Fruit fly (Drosophila melanogaster) whole organism, pupa: Measurements from ENCODE around the gene mus304.

Source experiments
- CG15710 ChIP-seq: fragments of 200-800 bp; sonication (Bioruptor generic); optimal IDR thresholded peaks from 2 replicates; lab custom pipeline; 2018; ENCODE audit warnings: missing biosample characterization, mild to moderate bottlenecking, missing genetic modification characterization, moderate library complexity
- CG17806 ChIP-seq: fragments of 200-800 bp; sonication (Bioruptor generic); optimal IDR thresholded peaks from 2 replicates; lab custom pipeline; 2018; ENCODE audit warnings: missing biosample characterization, mild to moderate bottlenecking, missing genetic modification characterization, moderate library complexity
- CG34367 ChIP-seq: fragments of 200-800 bp; sonication (Bioruptor generic); optimal IDR thresholded peaks from 2 replicates; lab custom pipeline; 2018; ENCODE audit warnings: missing biosample characterization, mild to moderate bottlenecking, missing genetic modification characterization
- CG8301 ChIP-seq: fragments of 200-800 bp; sonication (Bioruptor generic); optimal IDR thresholded peaks from 2 replicates; lab custom pipeline; 2018; ENCODE audit warnings: missing biosample characterization, mild to moderate bottlenecking, missing genetic modification characterization
- EcR ChIP-seq: fragments of 200-800 bp; sonication (Bioruptor generic); optimal IDR thresholded peaks from 3 replicates; lab custom pipeline; 2019; ENCODE audit warnings: missing biosample characterization, missing genetic modification characterization, mild to moderate bottlenecking, moderate library complexity, missing genetic modification reagents
- Ets98B ChIP-seq: fragments of 200-800 bp; sonication (Bioruptor generic); IDR thresholded peaks from 2 replicates; pipeline ENCODE4 v1.3.6; 2022; ENCODE audit warnings: missing biosample characterization, missing genetic modification characterization
- Pif1B ChIP-seq: fragments of 200-800 bp; sonication (Bioruptor generic); optimal IDR thresholded peaks from 3 replicates; lab custom pipeline; 2016; ENCODE audit warnings: missing biosample characterization, missing genetic modification characterization

dm6 chr3L:18148418-18148973 lies 38.9 kb downstream of the mus304 start, which contains the start of gene CG7330:
- TF ChIP-seq CG17806 (tag; lab: Kevin White, UChicago) (peak; percentile 72), CG8301 (peak; percentile 86), Pif1B (peak; percentile 89), Ets98B (peak; percentile 82), CG15710 (tag; lab: Kevin White, UChicago) (peak; percentile 86), EcR (GFP tag; lab: Kevin White, UChicago) (no peak), CG34367 (peak; percentile 60)
